Fruit fly (Drosophila melanogaster) whole organism, wandering third instar larva: ENCODE data around the gene CG42393.

Experiments used
- Abd-B ChIP-seq: fragments of >200 bp; optimal IDR thresholded peaks from 2 replicates; lab custom pipeline; 2017; ENCODE audit warnings: missing biosample characterization, missing genetic modification characterization
- CG32264 ChIP-seq: fragments of 200-800 bp; sonication (Bioruptor generic); optimal IDR thresholded peaks from 2 replicates; lab custom pipeline; 2016; ENCODE audit warnings: missing biosample characterization, missing genetic modification characterization
- CG9705 ChIP-seq: fragments of 200-800 bp; sonication (Bioruptor generic); optimal IDR thresholded peaks from 2 replicates; lab custom pipeline; 2018; ENCODE audit warnings: missing biosample characterization, mild to moderate bottlenecking, missing genetic modification characterization
- CrebA ChIP-seq: fragments of 200-800 bp; sonication (Bioruptor generic); optimal IDR thresholded peaks from 2 replicates; lab custom pipeline; 2016; ENCODE audit warnings: missing biosample characterization, mild to moderate bottlenecking, missing genetic modification characterization, borderline replicate concordance
- Dfd ChIP-seq: fragments of >200 bp; optimal IDR thresholded peaks from 2 replicates; lab custom pipeline; 2017; ENCODE audit warnings: missing biosample characterization, missing genetic modification characterization
- Dif ChIP-seq: fragments of 200-275, 200-300 bp; sonication (Bioruptor generic); optimal IDR thresholded peaks from 2 replicates; lab custom pipeline; 2018; ENCODE audit warnings: missing biosample characterization, missing genetic modification characterization; ENCODE audit not compliant: partially characterized antibody
- GATAd ChIP-seq: sonication (Bioruptor generic); optimal IDR thresholded peaks from 2 replicates; lab custom pipeline; 2016; ENCODE audit warnings: missing biosample characterization, missing genetic modification characterization
- HLH106 ChIP-seq: fragments of 200-800 bp; optimal IDR thresholded peaks from 3 replicates; lab custom pipeline; 2019; ENCODE audit warnings: missing biosample characterization, mild to moderate bottlenecking, missing genetic modification characterization, moderate library complexity
- Hnf4 ChIP-seq: fragments of 200-800 bp; sonication (Bioruptor generic); optimal IDR thresholded peaks from 2 replicates; lab custom pipeline; 2016; ENCODE audit warnings: missing biosample characterization, mild to moderate bottlenecking, missing genetic modification characterization
- Hr78 ChIP-seq: fragments of >200 bp; optimal IDR thresholded peaks from 2 replicates; lab custom pipeline; 2017; ENCODE audit warnings: missing biosample characterization, missing genetic modification characterization
- Hr83 ChIP-seq: fragments of 200-300 bp; sonication (Bioruptor generic); optimal IDR thresholded peaks from 2 replicates; lab custom pipeline; 2016; ENCODE audit warnings: missing biosample characterization, mild to moderate bottlenecking, missing genetic modification characterization, moderate library complexity; ENCODE audit not compliant: poor library complexity, severe bottlenecking
- Jra ChIP-seq: sonication (Bioruptor generic); optimal IDR thresholded peaks from 2 replicates; lab custom pipeline; 2016; ENCODE audit warnings: missing biosample characterization, missing genetic modification characterization
- Mio ChIP-seq: sonication (Bioruptor generic); optimal IDR thresholded peaks from 2 replicates; lab custom pipeline; 2016; ENCODE audit warnings: missing biosample characterization, missing genetic modification characterization
- Myc ChIP-seq: fragments of >200 bp; optimal IDR thresholded peaks from 2 replicates; lab custom pipeline; 2017
- N ChIP-seq: fragments of >200 bp; optimal IDR thresholded peaks from 2 replicates; lab custom pipeline; 2018; ENCODE audit warnings: missing biosample characterization, missing external identifiers, missing genetic modification characterization
- OdsH ChIP-seq: fragments of 200-800 bp; sonication (Bioruptor generic); optimal IDR thresholded peaks from 2 replicates; lab custom pipeline; 2016; ENCODE audit warnings: missing biosample characterization, mild to moderate bottlenecking, missing genetic modification characterization
- Rel ChIP-seq, 2 experiments: fragments of 200-800 bp; sonication (Bioruptor generic) in 1 of 2; optimal IDR thresholded peaks; 2 replicates in 1 of 2; 3 replicates in 1 of 2; lab custom pipeline; 2016 to 2019; ENCODE audit warnings: mild to moderate bottlenecking in 2 of 2, missing biosample characterization in 2 of 2, missing genetic modification characterization in 2 of 2, moderate library complexity in 1 of 2
- Sp1 ChIP-seq: fragments of 200-800 bp; sonication (Bioruptor generic); optimal IDR thresholded peaks from 3 replicates; lab custom pipeline; 2019; ENCODE audit warnings: missing biosample characterization, mild to moderate bottlenecking, missing genetic modification characterization, moderate library complexity
- Vsx2 ChIP-seq: fragments of 200-300, 225-300 bp; sonication (Bioruptor generic); optimal IDR thresholded peaks from 2 replicates; lab custom pipeline; 2018; ENCODE audit warnings: missing biosample characterization, missing genetic modification characterization; ENCODE audit not compliant: partially characterized antibody
- br ChIP-seq: fragments of 200-800 bp; sonication (Bioruptor generic); optimal IDR thresholded peaks from 2 replicates; lab custom pipeline; 2016; ENCODE audit warnings: missing biosample characterization, missing genetic modification characterization
- brk ChIP-seq: fragments of 200-800 bp; sonication (Bioruptor generic); optimal IDR thresholded peaks from 2 replicates; lab custom pipeline; 2016; ENCODE audit warnings: missing biosample characterization, mild to moderate bottlenecking, missing genetic modification characterization
- dl ChIP-seq, 2 experiments: fragments of 175-275, 200-275 bp in 1 of 2; fragments of 200-275 bp in 1 of 2; sonication (Bioruptor generic); optimal IDR thresholded peaks; lab custom pipeline; 2018; ENCODE audit warnings: mild to moderate bottlenecking in 2 of 2, missing biosample characterization in 2 of 2, missing genetic modification characterization in 2 of 2, moderate library complexity in 2 of 2; ENCODE audit not compliant: partially characterized antibody in 2 of 2, insufficient read depth in 1 of 2
- dmrt93B ChIP-seq: fragments of 200-800 bp; sonication (Bioruptor generic); optimal IDR thresholded peaks from 2 replicates; lab custom pipeline; 2018; ENCODE audit warnings: missing biosample characterization, mild to moderate bottlenecking, missing genetic modification characterization
- dsf ChIP-seq: sonication (Bioruptor generic); optimal IDR thresholded peaks from 2 replicates; lab custom pipeline; 2016; ENCODE audit warnings: missing biosample characterization, missing genetic modification characterization, borderline replicate concordance
- ey ChIP-seq: fragments of 200-800 bp; sonication (Bioruptor generic); optimal IDR thresholded peaks from 2 replicates; lab custom pipeline; 2016; ENCODE audit warnings: missing biosample characterization, missing genetic modification characterization
- foxo ChIP-seq, 2 experiments: fragments of 200-800 bp; sonication (Bioruptor generic); optimal IDR thresholded peaks; 2 replicates in 1 of 2; 3 replicates in 1 of 2; lab custom pipeline; 2016 to 2017; ENCODE audit warnings: missing biosample characterization in 2 of 2, missing genetic modification characterization in 2 of 2
- fru ChIP-seq: fragments of 200-800 bp; sonication (Bioruptor generic); optimal IDR thresholded peaks from 3 replicates; lab custom pipeline; 2016; ENCODE audit warnings: missing biosample characterization, mild to moderate bottlenecking, missing genetic modification characterization
- h ChIP-seq: fragments of 200-800 bp; sonication (Bioruptor generic); optimal IDR thresholded peaks from 3 replicates; lab custom pipeline; 2016; ENCODE audit warnings: missing biosample characterization, mild to moderate bottlenecking, missing genetic modification characterization
- jim ChIP-seq: fragments of 175-275, 200-325 bp; sonication (Bioruptor generic); optimal IDR thresholded peaks from 2 replicates; lab custom pipeline; 2016; ENCODE audit warnings: missing biosample characterization, mild to moderate bottlenecking, missing genetic modification characterization
- lola ChIP-seq: fragments of >200 bp; optimal IDR thresholded peaks from 2 replicates; lab custom pipeline; 2017; ENCODE audit warnings: missing biosample characterization, missing genetic modification characterization
- pan ChIP-seq: fragments of >200 bp; optimal IDR thresholded peaks from 2 replicates; lab custom pipeline; 2017
- psq ChIP-seq: fragments of 200-800 bp; sonication (Bioruptor generic); optimal IDR thresholded peaks from 3 replicates; lab custom pipeline; 2017; ENCODE audit warnings: missing biosample characterization, mild to moderate bottlenecking, missing genetic modification characterization, moderate library complexity
- rgr ChIP-seq: fragments of 200-800 bp; sonication (Bioruptor generic); optimal IDR thresholded peaks from 3 replicates; lab custom pipeline; 2016; ENCODE audit warnings: missing biosample characterization, mild to moderate bottlenecking, missing genetic modification characterization
- sage ChIP-seq: fragments of 200-800 bp; sonication (Bioruptor generic); optimal IDR thresholded peaks from 2 replicates; lab custom pipeline; 2016; ENCODE audit warnings: missing biosample characterization, mild to moderate bottlenecking, missing genetic modification characterization
- sv ChIP-seq: fragments of 200-800 bp; sonication (Bioruptor generic); optimal IDR thresholded peaks from 3 replicates; lab custom pipeline; 2016; ENCODE audit warnings: missing biosample characterization, missing genetic modification characterization
- tai ChIP-seq: sonication (Bioruptor generic); optimal IDR thresholded peaks from 2 replicates; lab custom pipeline; 2016; ENCODE audit warnings: missing biosample characterization, missing genetic modification characterization
- usp ChIP-seq: fragments of >200 bp; optimal IDR thresholded peaks from 2 replicates; lab custom pipeline; 2017; ENCODE audit warnings: missing biosample characterization, missing genetic modification characterization
- woc ChIP-seq: sonication (Bioruptor generic); optimal IDR thresholded peaks from 2 replicates; lab custom pipeline; 2016; ENCODE audit warnings: missing biosample characterization, mild to moderate bottlenecking, missing genetic modification characterization

The CG42393 gene

DNA sequence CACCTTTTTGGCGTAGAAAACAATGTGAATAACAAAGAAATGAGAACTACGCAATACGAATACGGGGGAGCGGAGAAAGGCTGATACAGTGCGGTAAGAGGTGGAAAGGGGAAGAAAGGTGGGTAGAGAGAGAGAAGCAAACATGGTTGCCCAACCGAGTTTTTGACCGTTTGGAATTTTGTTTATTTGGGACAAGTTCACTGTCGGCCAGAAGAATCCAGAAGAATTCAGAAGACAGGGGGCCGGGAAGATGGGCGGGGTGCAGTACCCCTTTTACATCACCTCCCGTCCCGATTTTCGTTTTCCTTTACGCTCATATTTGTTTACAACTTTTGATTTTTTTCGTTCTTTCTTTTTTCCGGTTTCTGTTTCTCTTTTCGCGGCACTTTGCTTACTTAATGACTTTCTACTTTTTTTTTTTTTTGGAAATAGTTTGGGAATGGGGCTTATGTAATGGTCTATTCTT is 32.1 kb upstream of the CG42393 start:
- TF ChIP-seq brk (GFP tag; lab: Kevin White, UChicago) (no peak), Rel (GFP tag; optimal IDR thresholded peaks at IDR 0.05; lab: Kevin White, UChicago) (no peak), Rel (tag; optimal IDR thresholded peaks at IDR 0.05; lab: Kevin White, UChicago) (peak; percentile 58), Hr83 (GFP tag; lab: Kevin White, UChicago) (no peak), pan (lab: Kevin White, UChicago) (no peak), foxo (GFP tag; optimal IDR thresholded peaks at IDR 0.05; lab: Kevin White, UChicago) (no peak), dmrt93B (GFP tag; lab: Kevin White, UChicago) (no peak), Mio (no peak), Jra (GFP tag; lab: Kevin White, UChicago) (no peak), jim (no peak), dl (GFP tag; optimal IDR thresholded peaks at IDR 0.05; lab: Kevin White, UChicago; ENCODE audit: insufficient read depth in 1 of 2, partially characterized antibody in 2 of 2) (no peak), fru (peak; percentile 36), Hnf4 (GFP tag; lab: Kevin White, UChicago) (no peak), sv (GFP tag; lab: Kevin White, UChicago) (no peak), GATAd (no peak), N (GFP tag; lab: Kevin White, UChicago) (no peak), dsf (no peak), Sp1 (GFP tag; lab: Kevin White, UChicago) (peak; percentile 39), CG9705 (no peak), lola (no peak), usp (GFP tag; lab: Kevin White, UChicago) (no peak), CG32264 (no peak), Dfd (no peak), tai (no peak), Myc (lab: Kevin White, UChicago) (no peak), HLH106 (tag; lab: Kevin White, UChicago) (no peak), br (GFP tag; lab: Kevin White, UChicago) (peak; percentile 2), psq (peak; percentile 98), Dif (no peak), Abd-B (no peak), h (GFP tag; lab: Kevin White, UChicago) (no peak), woc (GFP tag; lab: Kevin White, UChicago) (no peak), Vsx2 (peak; percentile 3)

DNA sequence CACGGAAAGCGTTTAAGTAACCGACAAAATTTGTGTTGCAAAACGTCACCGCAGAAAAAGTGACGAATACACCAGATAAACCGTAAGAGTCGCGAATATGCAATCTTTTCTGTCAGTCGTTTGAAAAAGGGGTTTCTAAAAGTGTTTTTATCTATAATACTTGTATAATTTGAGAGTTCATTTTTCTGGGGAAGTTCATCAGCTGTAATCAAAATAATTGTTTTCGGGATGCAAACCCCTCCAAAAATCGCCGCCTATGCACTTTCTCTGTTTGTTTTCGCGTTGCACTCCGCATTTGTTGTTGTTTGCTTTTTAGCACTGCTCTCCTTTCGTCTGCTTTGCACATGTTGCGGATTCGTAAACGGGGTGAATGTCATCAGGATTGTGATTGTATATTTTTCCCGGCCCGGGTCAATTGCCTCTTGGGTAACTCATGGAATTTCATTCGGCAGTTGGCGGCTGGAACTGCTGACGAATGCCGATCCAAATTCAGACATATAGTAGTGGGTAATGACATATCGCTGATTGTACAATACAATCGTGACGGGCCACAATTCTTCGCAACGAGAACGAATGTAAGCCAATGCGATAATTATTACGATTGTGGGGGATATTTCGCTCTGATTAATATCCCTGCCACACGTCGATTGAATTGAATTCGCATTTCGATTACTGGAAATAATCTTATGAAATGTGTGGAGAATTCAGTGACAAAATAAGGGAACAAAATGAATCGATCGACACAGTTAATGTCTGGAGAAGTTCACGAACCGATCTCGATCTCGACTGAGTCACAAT is 30.6 kb upstream of the CG42393 start:
- TF ChIP-seq HLH106 (tag; lab: Kevin White, UChicago): peak; percentile 99
- TF ChIP-seq pan (lab: Kevin White, UChicago): no peak
- TF ChIP-seq dl (GFP tag; optimal IDR thresholded peaks at IDR 0.05; lab: Kevin White, UChicago; ENCODE audit: insufficient read depth in 1 of 2, partially characterized antibody in 2 of 2): no peak
- no peak for TF ChIP-seq sv (GFP tag; lab: Kevin White, UChicago)
- TF ChIP-seq brk (GFP tag; lab: Kevin White, UChicago): peak; percentile 98
- peak; percentile 100 for TF ChIP-seq br (GFP tag; lab: Kevin White, UChicago)
- TF ChIP-seq CrebA (GFP tag; lab: Kevin White, UChicago): no peak
- TF ChIP-seq dmrt93B (GFP tag; lab: Kevin White, UChicago): peak; percentile 99
- no peak for TF ChIP-seq Myc (lab: Kevin White, UChicago)
- peak; percentile 74 for TF ChIP-seq jim
- TF ChIP-seq Hr78: no peak
- TF ChIP-seq fru: peak; percentile 93
- peak; percentile 100 for TF ChIP-seq h (GFP tag; lab: Kevin White, UChicago)
- TF ChIP-seq N (GFP tag; lab: Kevin White, UChicago): no peak
- peak; percentile 99 for TF ChIP-seq rgr (GFP tag; lab: Kevin White, UChicago)
- peak; percentile 97 for TF ChIP-seq dsf
- TF ChIP-seq sage: peak; percentile 99
- peak; percentile 97 to 98 for TF ChIP-seq foxo (GFP tag; optimal IDR thresholded peaks at IDR 0.05; lab: Kevin White, UChicago)
- TF ChIP-seq Dfd: peak; percentile 59
- no peak for TF ChIP-seq Dif
- peak; percentile 99 for TF ChIP-seq ey
- TF ChIP-seq GATAd: peak; percentile 97
- TF ChIP-seq Hnf4 (GFP tag; lab: Kevin White, UChicago): peak; percentile 99
- peak; percentile 99 for TF ChIP-seq CG32264
- TF ChIP-seq Sp1 (GFP tag; lab: Kevin White, UChicago): peak; percentile 99
- peak; percentile 99 for TF ChIP-seq Hr83 (GFP tag; lab: Kevin White, UChicago)
- TF ChIP-seq CG9705: peak; percentile 96
- peak; percentile 93 for TF ChIP-seq Mio
- TF ChIP-seq tai: peak; percentile 99
- peak; percentile 100 for TF ChIP-seq OdsH (GFP tag; lab: Kevin White, UChicago)
- TF ChIP-seq Rel (GFP tag; optimal IDR thresholded peaks at IDR 0.05; lab: Kevin White, UChicago): peak; percentile 96
- peak; percentile 90 for TF ChIP-seq Rel (tag; optimal IDR thresholded peaks at IDR 0.05; lab: Kevin White, UChicago)
- peak; percentile 100 for TF ChIP-seq psq
- TF ChIP-seq Jra (GFP tag; lab: Kevin White, UChicago): peak; percentile 99
- TF ChIP-seq woc (GFP tag; lab: Kevin White, UChicago): peak; percentile 98
